Worm (Caenorhabditis elegans): ENCODE results near the gene Y49F6C.2.

DNA sequence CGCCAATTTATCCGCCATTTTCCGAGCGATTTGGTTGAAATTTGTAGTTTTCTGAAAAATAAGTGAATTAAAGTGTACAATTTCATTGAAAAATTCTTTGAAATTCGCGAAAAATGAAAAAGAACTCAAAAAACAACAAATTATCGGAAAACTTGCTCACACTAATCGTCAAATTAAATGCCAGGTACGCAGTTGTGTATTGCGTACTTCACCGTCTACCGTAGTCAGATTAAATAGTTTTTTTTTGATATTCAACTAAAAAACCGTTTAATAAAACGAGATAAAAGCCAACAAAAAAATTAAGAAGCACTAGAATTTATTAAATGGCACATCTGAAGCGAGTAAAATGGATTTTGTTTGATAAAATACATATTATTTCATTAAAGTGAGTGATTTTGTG lies 33.5 kb upstream of the Y49F6C.2 start, which contains the start of gene bath-28:
- TF ChIP-seq pes-1 (GFP tag; IDR thresholded peaks at IDR 0.05) (no peak), ama-1 (optimal IDR thresholded peaks at IDR 0.05) (no peak), tbx-11 (GFP tag; IDR thresholded peaks at IDR 0.05) (no peak), scrt-1 (GFP tag; IDR thresholded peaks at IDR 0.05) (no peak), hmg-4 (GFP tag; optimal IDR thresholded peaks at IDR 0.05) (no peak), tra-4 (tag; optimal IDR thresholded peaks at IDR 0.05) (no peak), flt-1 (GFP tag; IDR thresholded peaks at IDR 0.05) (no peak), B0310.2 (tag; optimal IDR thresholded peaks at IDR 0.05) (no peak), F13C5.2 (tag; optimal IDR thresholded peaks at IDR 0.05) (no peak), ets-7 (tag; optimal IDR thresholded peaks at IDR 0.05) (no peak), aly-1 (tag; optimal IDR thresholded peaks at IDR 0.05) (no peak), tbx-37 (GFP tag; conservative IDR thresholded peaks at IDR 0.05) (no peak), sea-1 (GFP tag; conservative IDR thresholded peaks at IDR 0.05) (no peak), hnd-1 (tag; optimal IDR thresholded peaks at IDR 0.05) (no peak)

Measured in whole organism, early embryonic.